Fruit fly (Drosophila melanogaster) whole organism, embryonic: ENCODE measurements around the gene Prx2.

Experiments
- BtbVII ChIP-seq: fragments of 200-800 bp; sonication (Bioruptor generic); optimal IDR thresholded peaks from 3 replicates; lab custom pipeline; 2017; ENCODE audit warnings: missing biosample characterization, mild to moderate bottlenecking, missing genetic modification characterization
- CG11398 ChIP-seq: fragments of 200-800 bp; sonication (Bioruptor generic); optimal IDR thresholded peaks from 2 replicates; lab custom pipeline; 2016; ENCODE audit warnings: missing biosample characterization, missing genetic modification characterization
- CG11504 ChIP-seq: fragments of 200-800 bp; sonication (Bioruptor generic); optimal IDR thresholded peaks from 3 replicates; lab custom pipeline; 2019; ENCODE audit warnings: missing biosample characterization, mild to moderate bottlenecking, missing genetic modification characterization, moderate library complexity
- CG11696 ChIP-seq: fragments of 200-800 bp; sonication (Bioruptor generic); IDR thresholded peaks from 2 replicates; pipeline ENCODE4 v1.3.6; 2022; ENCODE audit warnings: missing biosample characterization, missing genetic modification characterization
- CG14441 ChIP-seq: fragments of 200-800 bp; sonication (Bioruptor generic); IDR thresholded peaks from 2 replicates; pipeline ENCODE4 v1.3.6; 2022; ENCODE audit warnings: missing biosample characterization, missing genetic modification characterization
- CG1647 ChIP-seq: fragments of 200-800 bp; sonication (Bioruptor generic); optimal IDR thresholded peaks from 3 replicates; lab custom pipeline; 2016; ENCODE audit warnings: missing biosample characterization, missing genetic modification characterization
- CG17359 ChIP-seq: fragments of 200-800 bp; sonication (Bioruptor generic); optimal IDR thresholded peaks from 3 replicates; lab custom pipeline; 2018; ENCODE audit warnings: missing biosample characterization, mild to moderate bottlenecking, missing genetic modification characterization, moderate library complexity
- CG17802 ChIP-seq: fragments of 200-800 bp; sonication (Bioruptor generic); optimal IDR thresholded peaks from 2 replicates; lab custom pipeline; 2018; ENCODE audit warnings: missing biosample characterization, mild to moderate bottlenecking, missing genetic modification characterization, moderate library complexity
- CG30020 ChIP-seq: fragments of 200-800 bp; optimal IDR thresholded peaks from 2 replicates; lab custom pipeline; 2019; ENCODE audit warnings: missing biosample characterization, mild to moderate bottlenecking, missing genetic modification characterization, moderate library complexity
- CG30431 ChIP-seq: fragments of 200-800 bp; sonication (Bioruptor generic); optimal IDR thresholded peaks from 2 replicates; lab custom pipeline; 2017; ENCODE audit warnings: missing biosample characterization, missing genetic modification characterization
- CG3407 ChIP-seq: fragments of 200-800 bp; sonication (Bioruptor generic); optimal IDR thresholded peaks from 2 replicates; lab custom pipeline; 2018; ENCODE audit warnings: missing biosample characterization, mild to moderate bottlenecking, missing genetic modification characterization
- CG4282 ChIP-seq: fragments of 200-800 bp; sonication (Bioruptor generic); optimal IDR thresholded peaks from 2 replicates; lab custom pipeline; 2016; ENCODE audit warnings: missing biosample characterization, missing genetic modification characterization
- CG6689 ChIP-seq: fragments of 200-800 bp; sonication (Bioruptor generic); IDR thresholded peaks from 2 replicates; pipeline ENCODE4 v1.3.6; 2022; ENCODE audit warnings: missing biosample characterization, missing genetic modification characterization
- CG7786 ChIP-seq: fragments of 200-800 bp; sonication (Bioruptor generic); optimal IDR thresholded peaks from 2 replicates; lab custom pipeline; 2016; ENCODE audit warnings: missing biosample characterization, missing genetic modification characterization
- CG8290 ChIP-seq, 3 experiments: fragments of 200-800 bp; sonication (Bioruptor generic); optimal IDR thresholded peaks; 2 replicates each; lab custom pipeline; 2016 to 2019; ENCODE audit warnings: missing biosample characterization in 3 of 3, missing genetic modification characterization in 3 of 3, mild to moderate bottlenecking in 2 of 3, moderate library complexity in 1 of 3
- CG9609 ChIP-seq: fragments of 200-800 bp; sonication (Bioruptor generic); optimal IDR thresholded peaks from 3 replicates; lab custom pipeline; 2016; ENCODE audit warnings: missing biosample characterization, missing genetic modification characterization
- CkIIα-i1 ChIP-seq: fragments of 200-800 bp; sonication (Bioruptor generic); IDR thresholded peaks from 2 replicates; pipeline ENCODE4 v1.3.6; 2022; ENCODE audit warnings: missing biosample characterization, missing genetic modification characterization
- Dll ChIP-seq: fragments of 200-800 bp; sonication (Bioruptor generic); IDR thresholded peaks from 4 replicates; pipeline ENCODE4 v1.3.6; 2022; ENCODE audit warnings: missing biosample characterization, missing genetic modification characterization; ENCODE audit not compliant: partially characterized antibody
- H15 ChIP-seq: fragments of 200-800 bp; sonication (Bioruptor generic); IDR thresholded peaks from 3 replicates; pipeline ENCODE4 v1.3.6; 2022; ENCODE audit warnings: missing biosample characterization, missing genetic modification characterization
- Hand ChIP-seq: fragments of 200-800 bp; sonication (Bioruptor generic); optimal IDR thresholded peaks from 2 replicates; lab custom pipeline; 2017; ENCODE audit warnings: mild to moderate bottlenecking, missing biosample characterization, missing genetic modification reagents, missing genetic modification characterization
- HmgD ChIP-seq: fragments of 200-800 bp; sonication (Bioruptor generic); optimal IDR thresholded peaks from 3 replicates; lab custom pipeline; 2016; ENCODE audit warnings: missing biosample characterization, missing genetic modification characterization
- Hmr ChIP-seq: fragments of 200-800 bp; sonication (Bioruptor generic); optimal IDR thresholded peaks from 3 replicates; lab custom pipeline; 2017; ENCODE audit warnings: mild to moderate bottlenecking, missing biosample characterization, missing genetic modification reagents, missing genetic modification characterization
- Mrtf ChIP-seq: fragments of 200-800 bp; sonication (Bioruptor generic); IDR thresholded peaks from 3 replicates; pipeline ENCODE4 v1.3.6; 2022; ENCODE audit warnings: missing biosample characterization, missing genetic modification characterization
- Myb ChIP-seq: fragments of 200-800 bp; sonication (Bioruptor generic); optimal IDR thresholded peaks from 2 replicates; lab custom pipeline; 2016; ENCODE audit warnings: missing biosample characterization, missing genetic modification characterization
- NK7.1 ChIP-seq: fragments of 200-800 bp; sonication (Bioruptor generic); optimal IDR thresholded peaks from 3 replicates; lab custom pipeline; 2016; ENCODE audit warnings: missing biosample characterization, missing genetic modification characterization
- Optix ChIP-seq: fragments of 200-800 bp; sonication (Bioruptor generic); IDR thresholded peaks from 3 replicates; pipeline ENCODE4 v1.3.6; 2022; ENCODE audit warnings: missing biosample characterization, missing genetic modification characterization
- Six4 ChIP-seq: fragments of 200-800 bp; sonication (Bioruptor generic); optimal IDR thresholded peaks from 2 replicates; lab custom pipeline; 2016; ENCODE audit warnings: missing biosample characterization, missing genetic modification characterization
- Sry-β ChIP-seq: fragments of 200-800 bp; sonication (Bioruptor generic); optimal IDR thresholded peaks from 2 replicates; lab custom pipeline; 2018; ENCODE audit warnings: missing biosample characterization, mild to moderate bottlenecking, missing genetic modification characterization, moderate library complexity
- Usf ChIP-seq: fragments of 200-800 bp; sonication (Bioruptor generic); optimal IDR thresholded peaks from 2 replicates; lab custom pipeline; 2017; ENCODE audit warnings: missing genotype, missing biosample characterization, missing genetic modification characterization
- al ChIP-seq: fragments of 200-800 bp; sonication (Bioruptor generic); IDR thresholded peaks from 2 replicates; pipeline ENCODE4 v1.3.6; 2022; ENCODE audit warnings: missing biosample characterization, missing genetic modification characterization
- bab2 ChIP-seq: fragments of 200-800 bp; sonication (Bioruptor generic); optimal IDR thresholded peaks from 2 replicates; lab custom pipeline; 2016; ENCODE audit warnings: missing biosample characterization, missing genetic modification characterization
- btn ChIP-seq: fragments of 200-800 bp; sonication (Bioruptor generic); optimal IDR thresholded peaks from 2 replicates; lab custom pipeline; 2016; ENCODE audit warnings: missing biosample characterization, missing genetic modification characterization
- cg ChIP-seq: fragments of 200-800 bp; sonication (Bioruptor generic); optimal IDR thresholded peaks from 3 replicates; lab custom pipeline; 2019; ENCODE audit warnings: missing biosample characterization, mild to moderate bottlenecking, missing genetic modification characterization, moderate library complexity
- corto ChIP-seq: fragments of 200-800 bp; sonication (Bioruptor generic); optimal IDR thresholded peaks from 2 replicates; lab custom pipeline; 2016; ENCODE audit warnings: missing biosample characterization, mild to moderate bottlenecking, missing genetic modification characterization, moderate library complexity
- disco-r ChIP-seq: fragments of 200-800 bp; sonication (Bioruptor generic); optimal IDR thresholded peaks from 2 replicates; lab custom pipeline; 2016; ENCODE audit warnings: missing biosample characterization, missing genetic modification characterization
- exex ChIP-seq: fragments of 200-800 bp; sonication (Bioruptor generic); optimal IDR thresholded peaks from 4 replicates; lab custom pipeline; 2018; ENCODE audit warnings: missing biosample characterization, mild to moderate bottlenecking, missing genetic modification characterization, moderate library complexity
- insv ChIP-seq, 2 experiments: fragments of 200-800 bp; sonication (Bioruptor generic); optimal IDR thresholded peaks; 3 replicates each; lab custom pipeline; 2016 to 2018; ENCODE audit warnings: missing biosample characterization in 2 of 2, missing genetic modification characterization in 2 of 2
- lmd ChIP-seq: fragments of 200-800 bp; sonication (Bioruptor generic); IDR thresholded peaks from 2 replicates; pipeline ENCODE4 v1.3.6; 2022; ENCODE audit warnings: missing biosample characterization, missing genetic modification characterization
- luna ChIP-seq: fragments of 200-800 bp; sonication (Bioruptor generic); optimal IDR thresholded peaks from 2 replicates; lab custom pipeline; 2016; ENCODE audit warnings: missing biosample characterization, missing genetic modification characterization
- mam ChIP-seq: fragments of 200-800 bp; sonication (Bioruptor generic); optimal IDR thresholded peaks from 3 replicates; lab custom pipeline; 2016; ENCODE audit warnings: missing biosample characterization, missing genetic modification characterization
- mld ChIP-seq: fragments of 200-800 bp; sonication (Bioruptor generic); IDR thresholded peaks from 3 replicates; pipeline ENCODE4 v1.3.6; 2022; ENCODE audit warnings: missing biosample characterization, missing genetic modification characterization; ENCODE audit not compliant: partially characterized antibody
- nom ChIP-seq: fragments of 200-800 bp; sonication (Bioruptor generic); optimal IDR thresholded peaks from 2 replicates; lab custom pipeline; 2017; ENCODE audit warnings: missing biosample characterization, missing genetic modification characterization, mild to moderate bottlenecking, moderate library complexity, missing genetic modification reagents
- peb ChIP-seq: fragments of 200-800 bp; sonication (Bioruptor generic); IDR thresholded peaks from 2 replicates; pipeline ENCODE4 v1.3.6; 2022; ENCODE audit warnings: missing biosample characterization, missing genetic modification characterization
- pzg ChIP-seq: fragments of 200-800 bp; sonication (Bioruptor generic); optimal IDR thresholded peaks from 3 replicates; lab custom pipeline; 2018; ENCODE audit warnings: missing biosample characterization, mild to moderate bottlenecking, missing genetic modification characterization, moderate library complexity
- sd ChIP-seq: fragments of 200-800 bp; sonication (Bioruptor generic); optimal IDR thresholded peaks from 3 replicates; lab custom pipeline; 2018; ENCODE audit warnings: missing biosample characterization, mild to moderate bottlenecking, missing genetic modification characterization, moderate library complexity
- toy ChIP-seq: fragments of 200-800 bp; sonication (Bioruptor generic); IDR thresholded peaks from 2 replicates; pipeline ENCODE4 v1.3.6; 2022; ENCODE audit warnings: missing biosample characterization, missing genetic modification characterization
- unc-4 ChIP-seq: fragments of 200-800 bp; sonication (Bioruptor generic); IDR thresholded peaks from 2 replicates; pipeline ENCODE4 v1.3.6; 2022; ENCODE audit warnings: missing biosample characterization, missing genetic modification characterization; ENCODE audit not compliant: partially characterized antibody
- wek ChIP-seq: fragments of 200-800 bp; sonication (Bioruptor generic); optimal IDR thresholded peaks from 3 replicates; lab custom pipeline; 2018; ENCODE audit warnings: missing biosample characterization, mild to moderate bottlenecking, missing genetic modification characterization, moderate library complexity

The Prx2 gene

dm6 chrX:13373239-13374153, 43.9 kb downstream of the Prx2 start (continued):
- TF ChIP-seq unc-4 (GFP tag; lab: Robert Waterston, UW): no peak
- TF ChIP-seq mld (GFP tag; lab: Robert Waterston, UW): no peak
- no peak for TF ChIP-seq HmgD
- TF ChIP-seq Hand (GFP tag; lab: Kevin White, UChicago): peak; percentile 67
- TF ChIP-seq pzg (GFP tag; lab: Kevin White, UChicago): peak; percentile 0
- peak; percentile 89 for TF ChIP-seq CG17359
- no peak for TF ChIP-seq NK7.1
- no peak for TF ChIP-seq Dll (GFP tag; lab: Robert Waterston, UW)
- peak; percentile 66 for TF ChIP-seq CG30431 (GFP tag; lab: Kevin White, UChicago)
- peak; percentile 68 for TF ChIP-seq nom (GFP tag; lab: Kevin White, UChicago)
- peak; percentile 78 for TF ChIP-seq H15 (GFP tag; lab: Robert Waterston, UW)
- TF ChIP-seq disco-r (GFP tag; lab: Kevin White, UChicago): no peak
- TF ChIP-seq Hmr (GFP tag; lab: Kevin White, UChicago): peak; percentile 89
- TF ChIP-seq Mrtf (GFP tag; lab: Robert Waterston, UW): peak; percentile 56; the same call in 1 of the 3 replicates
- TF ChIP-seq CG7786 (GFP tag; lab: Kevin White, UChicago): peak; percentile 43
- TF ChIP-seq Optix (GFP tag; lab: Robert Waterston, UW): peak; percentile 53; the same call in 1 of the 3 replicates
- TF ChIP-seq CG14441 (GFP tag; lab: Robert Waterston, UW): peak; percentile 86
- peak; percentile 35 for TF ChIP-seq mam (GFP tag; lab: Kevin White, UChicago)
- TF ChIP-seq BtbVII (GFP tag; lab: Kevin White, UChicago): peak; percentile 80
- TF ChIP-seq insv (GFP tag; optimal IDR thresholded peaks at IDR 0.05; lab: Kevin White, UChicago): peak in 1 of 2 experiments; percentile 50
- no peak for TF ChIP-seq luna (GFP tag; lab: Kevin White, UChicago)
- no peak for TF ChIP-seq CG4282 (GFP tag; lab: Kevin White, UChicago)
- peak; percentile 36 for TF ChIP-seq wek (GFP tag; lab: Kevin White, UChicago)
- peak; percentile 79 for TF ChIP-seq CG6689 (GFP tag; lab: Robert Waterston, UW)
- no peak for TF ChIP-seq CkIIα-i1 (GFP tag; lab: Robert Waterston, UW)
- TF ChIP-seq toy (GFP tag; lab: Robert Waterston, UW): no peak; the same call in 1 of the 2 replicates
- peak; percentile 54 for TF ChIP-seq CG30020 (tag; lab: Kevin White, UChicago)
- 0 out of 2 replicates have a peak, but pooled peaks have one; percentile 29 for TF ChIP-seq al (GFP tag; lab: Robert Waterston, UW)
- TF ChIP-seq sd (tag; lab: Kevin White, UChicago): peak; percentile 81
- TF ChIP-seq bab2 (GFP tag; lab: Kevin White, UChicago): peak; percentile 36
- no peak for TF ChIP-seq Usf (GFP tag; lab: Kevin White, UChicago)
- peak; percentile 82 for TF ChIP-seq CG3407 (GFP tag; lab: Kevin White, UChicago)
- no peak for TF ChIP-seq btn (GFP tag; lab: Kevin White, UChicago)
- TF ChIP-seq exex (tag; lab: Kevin White, UChicago): peak; percentile 75
- TF ChIP-seq CG11398 (GFP tag; lab: Kevin White, UChicago): no peak
- peak; percentile 51 for TF ChIP-seq CG17802 (tag; lab: Kevin White, UChicago)
- peak; percentile 77 for TF ChIP-seq Six4 (GFP tag; lab: Kevin White, UChicago)
- TF ChIP-seq cg (GFP tag; lab: Kevin White, UChicago): peak; percentile 55
- no peak for TF ChIP-seq Myb (GFP tag; lab: Kevin White, UChicago)
- peak; percentile 36 for TF ChIP-seq CG8290 (GFP tag; optimal IDR thresholded peaks at IDR 0.05; lab: Kevin White, UChicago)
- peak in 1 of 2 experiments; percentile 63 for TF ChIP-seq CG8290 (tag; optimal IDR thresholded peaks at IDR 0.05; lab: Kevin White, UChicago)
- peak; percentile 83 for TF ChIP-seq CG11504 (tag; lab: Kevin White, UChicago)
- peak; percentile 72 for TF ChIP-seq corto
- TF ChIP-seq CG1647 (GFP tag; lab: Kevin White, UChicago): peak; percentile 29
- TF ChIP-seq Sry-β: peak; percentile 41
- TF ChIP-seq peb (GFP tag; lab: Robert Waterston, UW): peak; percentile 74
- TF ChIP-seq lmd (GFP tag; lab: Robert Waterston, UW): peak; percentile 81
- peak; percentile 34 for TF ChIP-seq CG9609
- TF ChIP-seq CG11696: peak; percentile 79
